Fruit fly (Drosophila melanogaster) whole organism, embryonic: ENCODE data around the gene ago.

Experiments used
- Aef1 ChIP-seq: fragments of 200-800 bp; sonication (Bioruptor generic); IDR thresholded peaks from 3 replicates; pipeline ENCODE4 v1.3.6; 2022; ENCODE audit warnings: missing biosample characterization, missing genetic modification characterization
- CG10267 ChIP-seq: fragments of 200-800 bp; sonication (Bioruptor generic); optimal IDR thresholded peaks from 2 replicates; lab custom pipeline; 2018; ENCODE audit warnings: missing biosample characterization, mild to moderate bottlenecking, missing genetic modification characterization, moderate library complexity
- CG10431 ChIP-seq: fragments of 200-800 bp; sonication (Bioruptor generic); optimal IDR thresholded peaks from 3 replicates; lab custom pipeline; 2018; ENCODE audit warnings: missing biosample characterization, mild to moderate bottlenecking, missing genetic modification characterization
- CG10543 ChIP-seq: fragments of 200-800 bp; sonication (Bioruptor generic); optimal IDR thresholded peaks from 3 replicates; lab custom pipeline; 2017; ENCODE audit warnings: missing biosample characterization, mild to moderate bottlenecking, missing genetic modification characterization, moderate library complexity
- CG11247 ChIP-seq: fragments of 200-800 bp; sonication (Bioruptor generic); IDR thresholded peaks from 2 replicates; pipeline ENCODE4 v1.3.6; 2022; ENCODE audit warnings: missing biosample characterization, missing genetic modification characterization
- CG1233 ChIP-seq: fragments of 200-800 bp; sonication (Bioruptor generic); optimal IDR thresholded peaks from 4 replicates; lab custom pipeline; 2018; ENCODE audit warnings: missing biosample characterization, mild to moderate bottlenecking, missing genetic modification characterization
- CG14965 ChIP-seq: fragments of 200-800 bp; sonication (Bioruptor generic); optimal IDR thresholded peaks from 2 replicates; lab custom pipeline; 2016; ENCODE audit warnings: missing biosample characterization, missing genetic modification characterization, borderline replicate concordance
- CG2678 ChIP-seq: fragments of 200-800 bp; sonication (Bioruptor generic); optimal IDR thresholded peaks from 3 replicates; lab custom pipeline; 2019; ENCODE audit warnings: missing biosample characterization, mild to moderate bottlenecking, missing genetic modification characterization, moderate library complexity
- CG2875 ChIP-seq: fragments of 200-800 bp; sonication (Bioruptor generic); optimal IDR thresholded peaks from 2 replicates; lab custom pipeline; 2017; ENCODE audit warnings: missing biosample characterization, mild to moderate bottlenecking, missing genetic modification characterization, missing genetic modification reagents
- CG30403 ChIP-seq: fragments of 200-800 bp; sonication (Bioruptor generic); optimal IDR thresholded peaks from 3 replicates; lab custom pipeline; 2016; ENCODE audit warnings: missing biosample characterization, missing genetic modification characterization
- CG3407 ChIP-seq: fragments of 200-800 bp; sonication (Bioruptor generic); optimal IDR thresholded peaks from 2 replicates; lab custom pipeline; 2018; ENCODE audit warnings: missing biosample characterization, mild to moderate bottlenecking, missing genetic modification characterization
- CG34422 ChIP-seq: fragments of 200-800 bp; sonication (Bioruptor generic); IDR thresholded peaks from 3 replicates; pipeline ENCODE4 v1.3.6; 2022; ENCODE audit warnings: missing biosample characterization, missing genetic modification characterization
- CG3726 ChIP-seq: fragments of 200-800 bp; sonication (Bioruptor generic); IDR thresholded peaks from 3 replicates; pipeline ENCODE4, ENCODE4 v1.3.6; 2022; ENCODE audit warnings: missing biosample characterization, missing genetic modification characterization
- CG6654 ChIP-seq: fragments of 200-800 bp; sonication (Bioruptor generic); optimal IDR thresholded peaks from 2 replicates; lab custom pipeline; 2017; ENCODE audit warnings: missing biosample characterization, mild to moderate bottlenecking, missing genetic modification characterization
- CG6683 ChIP-seq: fragments of 200-800 bp; sonication (Bioruptor generic); optimal IDR thresholded peaks from 2 replicates; lab custom pipeline; 2017; ENCODE audit warnings: missing biosample characterization, mild to moderate bottlenecking, missing genetic modification characterization, missing genetic modification reagents
- CG8290 ChIP-seq, 3 experiments: fragments of 200-800 bp; sonication (Bioruptor generic); optimal IDR thresholded peaks; 2 replicates each; lab custom pipeline; 2016 to 2019; ENCODE audit warnings: missing biosample characterization in 3 of 3, missing genetic modification characterization in 3 of 3, mild to moderate bottlenecking in 2 of 3, moderate library complexity in 1 of 3
- Camta ChIP-seq: fragments of 200-800 bp; sonication (Bioruptor generic); optimal IDR thresholded peaks from 2 replicates; lab custom pipeline; 2016; ENCODE audit warnings: missing biosample characterization, missing genetic modification characterization
- D19A ChIP-seq: fragments of 200-800 bp; optimal IDR thresholded peaks from 3 replicates; lab custom pipeline; 2019; ENCODE audit warnings: missing biosample characterization, mild to moderate bottlenecking, missing genetic modification characterization, moderate library complexity
- Dref ChIP-seq: fragments of 200-800 bp; sonication (Bioruptor generic); IDR thresholded peaks from 2 replicates; pipeline ENCODE4 v1.3.6; 2022; ENCODE audit warnings: missing biosample characterization, missing genetic modification characterization
- Lhr ChIP-seq: fragments of 200-800 bp; sonication (Bioruptor generic); optimal IDR thresholded peaks from 3 replicates; lab custom pipeline; 2017; ENCODE audit warnings: mild to moderate bottlenecking, missing biosample characterization, missing genetic modification reagents, missing genetic modification characterization
- Lpt ChIP-seq: fragments of >200 bp; optimal IDR thresholded peaks from 2 replicates; lab custom pipeline; 2018; ENCODE audit warnings: missing biosample characterization, missing genetic modification characterization
- Meics ChIP-seq: fragments of 200-800 bp; sonication (Bioruptor generic); optimal IDR thresholded peaks from 2 replicates; lab custom pipeline; 2017; ENCODE audit warnings: missing biosample characterization, mild to moderate bottlenecking, missing genetic modification characterization
- Ravus ChIP-seq: fragments of 200-800 bp; sonication (Bioruptor generic); IDR thresholded peaks from 2 replicates; pipeline ENCODE4 v1.3.6; 2022; ENCODE audit warnings: missing biosample characterization, missing genetic modification characterization
- Scr ChIP-seq: fragments of 200-800 bp; sonication (Bioruptor generic); IDR thresholded peaks from 2 replicates; pipeline ENCODE4 v1.3.6; 2022; ENCODE audit warnings: missing biosample characterization, missing genetic modification characterization; ENCODE audit not compliant: partially characterized antibody
- Side ChIP-seq: fragments of 200-800 bp; sonication (Bioruptor generic); optimal IDR thresholded peaks from 2 replicates; lab custom pipeline; 2016; ENCODE audit warnings: missing biosample characterization, missing genetic modification characterization
- Spps ChIP-seq: fragments of 200-800 bp; sonication (Bioruptor generic); optimal IDR thresholded peaks from 2 replicates; lab custom pipeline; 2018; ENCODE audit warnings: missing biosample characterization, mild to moderate bottlenecking, missing genetic modification characterization
- TFAM ChIP-seq: fragments of 200-800 bp; sonication (Bioruptor generic); optimal IDR thresholded peaks from 2 replicates; lab custom pipeline; 2017; ENCODE audit warnings: missing biosample characterization, missing genetic modification characterization, inconsistent platforms
- Xrp1 ChIP-seq: fragments of 200-800 bp; sonication (Bioruptor generic); IDR thresholded peaks from 2 replicates; pipeline ENCODE4 v1.3.6; 2022; ENCODE audit warnings: missing biosample characterization, missing genetic modification characterization
- YL-1 ChIP-seq: fragments of 200-800 bp; sonication (Bioruptor generic); optimal IDR thresholded peaks from 3 replicates; lab custom pipeline; 2017; ENCODE audit warnings: missing biosample characterization, mild to moderate bottlenecking, missing genetic modification characterization
- abd-A ChIP-seq: fragments of 200-800 bp; sonication (Bioruptor generic); optimal IDR thresholded peaks from 3 replicates; lab custom pipeline; 2019; ENCODE audit warnings: missing biosample characterization, mild to moderate bottlenecking, missing genetic modification characterization, moderate library complexity
- chn ChIP-seq: fragments of 200-800 bp; sonication (Bioruptor generic); optimal IDR thresholded peaks from 2 replicates; lab custom pipeline; 2016; ENCODE audit warnings: missing biosample characterization, missing genetic modification characterization
- ci ChIP-seq: fragments of 200-800 bp; sonication (Bioruptor generic); IDR thresholded peaks from 3 replicates; pipeline ENCODE4 v1.3.6; 2022; ENCODE audit warnings: missing biosample characterization, missing genetic modification characterization
- croc ChIP-seq: fragments of 200-800 bp; sonication (Bioruptor generic); conservative IDR thresholded peaks from 3 replicates; pipeline ENCODE4 v1.3.6; 2022; ENCODE audit warnings: missing biosample characterization, missing genetic modification characterization
- dan ChIP-seq: fragments of 200-800 bp; sonication (Bioruptor generic); IDR thresholded peaks from 2 replicates; pipeline ENCODE4 v1.3.6; 2022; ENCODE audit warnings: missing biosample characterization, missing genetic modification characterization
- fu2 ChIP-seq: fragments of 200-800 bp; sonication (Bioruptor generic); optimal IDR thresholded peaks from 2 replicates; lab custom pipeline; 2016; ENCODE audit warnings: missing biosample characterization, missing genetic modification characterization
- kah ChIP-seq: fragments of 200-800 bp; sonication (Bioruptor generic); optimal IDR thresholded peaks from 2 replicates; lab custom pipeline; 2018; ENCODE audit warnings: missing biosample characterization, mild to moderate bottlenecking, missing genetic modification characterization
- lmd ChIP-seq: fragments of 200-800 bp; sonication (Bioruptor generic); IDR thresholded peaks from 2 replicates; pipeline ENCODE4 v1.3.6; 2022; ENCODE audit warnings: missing biosample characterization, missing genetic modification characterization
- lov ChIP-seq, 2 experiments: fragments of 200-800 bp in 1 of 2; fragments of >200 bp in 1 of 2; sonication (Bioruptor generic) in 1 of 2; IDR thresholded peaks in 1 of 2; optimal IDR thresholded peaks in 1 of 2; 2 replicates in 1 of 2; 3 replicates in 1 of 2; pipeline versions ENCODE4 v1.3.6 to Lab custom; 2017 to 2022; ENCODE audit warnings: missing biosample characterization in 1 of 2, missing genetic modification characterization in 1 of 2
- onecut ChIP-seq: fragments of 200-800 bp; sonication (Bioruptor generic); IDR thresholded peaks from 2 replicates; pipeline ENCODE4 v1.3.6; 2022; ENCODE audit warnings: missing biosample characterization, missing genetic modification characterization
- pan ChIP-seq, 4 experiments: fragments of >200 bp in 3 of 4; fragments of 200-800 bp in 1 of 4; sonication (Bioruptor generic) in 1 of 4; optimal IDR thresholded peaks in 3 of 4; IDR thresholded peaks in 1 of 4; 2 replicates each; pipeline versions ENCODE4 v1.3.6 to Lab custom; 2017 to 2022; ENCODE audit warnings: missing biosample characterization in 2 of 4, missing genetic modification characterization in 2 of 4, mixed read lengths in 1 of 4
- prd ChIP-seq, 3 experiments: fragments of >200 bp in 2 of 3; fragments of 200-800 bp in 1 of 3; sonication (Bioruptor generic) in 1 of 3; optimal IDR thresholded peaks in 2 of 3; IDR thresholded peaks in 1 of 3; 2 replicates in 2 of 3; 3 replicates in 1 of 3; pipeline versions ENCODE4 v1.3.6 to Lab custom; 2017 to 2022; ENCODE audit warnings: missing biosample characterization in 1 of 3, missing genetic modification characterization in 1 of 3
- pzg ChIP-seq: fragments of 200-800 bp; sonication (Bioruptor generic); optimal IDR thresholded peaks from 3 replicates; lab custom pipeline; 2018; ENCODE audit warnings: missing biosample characterization, mild to moderate bottlenecking, missing genetic modification characterization, moderate library complexity
- salm ChIP-seq: fragments of 200-800 bp; sonication (Bioruptor generic); optimal IDR thresholded peaks from 2 replicates; lab custom pipeline; 2018; ENCODE audit warnings: missing biosample characterization, mild to moderate bottlenecking, missing genetic modification characterization
- sens ChIP-seq: fragments of 200-800 bp; sonication (Bioruptor generic); peaks from one replicate; lab custom pipeline; 2016; ENCODE audit warnings: missing biosample characterization, missing genetic modification characterization
- shn ChIP-seq: fragments of 200-800 bp; sonication (Bioruptor generic); optimal IDR thresholded peaks from 3 replicates; lab custom pipeline; 2016; ENCODE audit warnings: missing biosample characterization, missing genetic modification characterization
- sr ChIP-seq: fragments of 200-800 bp; sonication (Bioruptor generic); IDR thresholded peaks from 3 replicates; pipeline ENCODE4 v1.3.6; 2022; ENCODE audit warnings: missing biosample characterization, missing genetic modification characterization
- usp ChIP-seq: fragments of >200 bp; optimal IDR thresholded peaks from 2 replicates; lab custom pipeline; 2017; ENCODE audit warnings: missing biosample characterization, missing genetic modification characterization
- zf30C ChIP-seq: fragments of 200-800 bp; sonication (Bioruptor generic); optimal IDR thresholded peaks from 3 replicates; lab custom pipeline; 2018; ENCODE audit warnings: missing biosample characterization, mild to moderate bottlenecking, missing genetic modification characterization

The ago gene

dm6 chr3L:4230357-4230901 lies 23.7 kb downstream of the ago start (continued):
- TF ChIP-seq ci (GFP tag; lab: Robert Waterston, UW) (peak; percentile 88), Scr (GFP tag; lab: Robert Waterston, UW) (no peak), Lpt (GFP tag; lab: Kevin White, UChicago) (no peak), zf30C (GFP tag; lab: Kevin White, UChicago) (peak; percentile 99), CG34422 (GFP tag; lab: Robert Waterston, UW) (peak; percentile 81; the same call in 2 of the 3 replicates), CG30403 (peak; percentile 94), Dref (GFP tag; lab: Robert Waterston, UW) (no peak), usp (no peak), CG6683 (peak; percentile 70), dan (peak; percentile 86), CG8290 (GFP tag; optimal IDR thresholded peaks at IDR 0.05; lab: Kevin White, UChicago) (peak; percentile 96), CG8290 (tag; optimal IDR thresholded peaks at IDR 0.05; lab: Kevin White, UChicago) (peak; percentile 48 to 93), CG1233 (GFP tag; lab: Kevin White, UChicago) (peak; percentile 94), CG3726 (GFP tag; lab: Robert Waterston, UW) (peak; percentile 86; the same call in 2 of the 3 replicates), Aef1 (GFP tag; lab: Robert Waterston, UW) (peak; percentile 73), pzg (no peak), prd (optimal IDR thresholded peaks at IDR 0.05; lab: Kevin White, UChicago) (no peak), prd (GFP tag; IDR thresholded peaks at IDR 0.05; lab: Robert Waterston, UW) (peak; percentile 98), CG2678 (tag; lab: Kevin White, UChicago) (peak; percentile 94), onecut (peak; percentile 85), lov (optimal IDR thresholded peaks at IDR 0.05; lab: Kevin White, UChicago) (no peak), lov (GFP tag; IDR thresholded peaks at IDR 0.05; lab: Robert Waterston, UW) (peak; percentile 86; the same call in 2 of the 3 replicates), pan (optimal IDR thresholded peaks at IDR 0.05; lab: Kevin White, UChicago) (no peak), pan (GFP tag; optimal IDR thresholded peaks at IDR 0.05 in 1 of 2, IDR thresholded peaks at IDR 0.05 in 1 of 2) (peak in 1 of 2 experiments; percentile 82), sr (GFP tag; lab: Robert Waterston, UW) (0 out of 3 replicates have a peak, but pooled peaks have one; percentile 29), CG10431 (peak; percentile 89), TFAM (GFP tag; lab: Kevin White, UChicago) (peak; percentile 85), chn (GFP tag; lab: Kevin White, UChicago) (peak; percentile 95), CG10543 (GFP tag; lab: Kevin White, UChicago) (peak; percentile 82), CG6654 (peak; percentile 82), Side (peak; percentile 94), Ravus (GFP tag; lab: Robert Waterston, UW) (peak; percentile 46), CG2875 (GFP tag; lab: Kevin White, UChicago) (peak; percentile 92), CG3407 (GFP tag; lab: Kevin White, UChicago) (peak; percentile 90), Camta (peak; percentile 94), CG14965 (peak; percentile 68), lmd (GFP tag; lab: Robert Waterston, UW) (peak; percentile 89), Xrp1 (GFP tag; lab: Robert Waterston, UW) (peak; percentile 97), sens (peak; percentile 100), shn (GFP tag; lab: Kevin White, UChicago) (peak; percentile 95), kah (GFP tag; lab: Kevin White, UChicago) (peak; percentile 87), CG11247 (GFP tag; lab: Robert Waterston, UW) (peak; percentile 74), YL-1 (GFP tag; lab: Kevin White, UChicago) (peak; percentile 80), abd-A (tag; lab: Kevin White, UChicago) (peak; percentile 73), CG10267 (tag; lab: Kevin White, UChicago) (peak; percentile 93), Lhr (GFP tag; lab: Kevin White, UChicago) (peak; percentile 89), salm (tag; lab: Kevin White, UChicago) (peak; percentile 91), D19A (tag; lab: Kevin White, UChicago) (peak; percentile 93), Spps (tag; lab: Kevin White, UChicago) (peak; percentile 95), croc (GFP tag; lab: Robert Waterston, UW) (peak; percentile 95), Meics (GFP tag; lab: Kevin White, UChicago) (peak; percentile 67), fu2 (GFP tag; lab: Kevin White, UChicago) (peak; percentile 68)
